Fruit fly (Drosophila melanogaster) whole organism, prepupa: Measurements from ENCODE around the gene CG17026.

ENCODE experiments used
- Blimp-1 ChIP-seq: fragments of 200-800 bp; sonication (Bioruptor generic); optimal IDR thresholded peaks from 3 replicates; lab custom pipeline; 2017; ENCODE audit warnings: missing biosample characterization, missing genetic modification characterization, mild to moderate bottlenecking, moderate library complexity, missing genetic modification reagents
- CG10631 ChIP-seq: fragments of 200-800 bp; sonication (Bioruptor generic); optimal IDR thresholded peaks from 2 replicates; lab custom pipeline; 2016; ENCODE audit warnings: missing biosample characterization, missing genetic modification characterization
- CG11294 ChIP-seq: fragments of 200-800 bp; sonication (Bioruptor generic); IDR thresholded peaks from 2 replicates; pipeline ENCODE4 v1.3.6; 2022; ENCODE audit warnings: missing biosample characterization, missing genetic modification characterization
- CG11762 ChIP-seq: fragments of 200-800 bp; sonication (Bioruptor generic); optimal IDR thresholded peaks from 3 replicates; lab custom pipeline; 2016; ENCODE audit warnings: missing biosample characterization, missing genetic modification characterization; ENCODE audit not compliant: insufficient read depth
- CG1621 ChIP-seq: fragments of 200-800 bp; sonication (Bioruptor generic); optimal IDR thresholded peaks from 3 replicates; lab custom pipeline; 2018; ENCODE audit warnings: missing biosample characterization, mild to moderate bottlenecking, missing genetic modification characterization
- CG16779 ChIP-seq: fragments of 200-800 bp; sonication (Bioruptor generic); optimal IDR thresholded peaks from 3 replicates; lab custom pipeline; 2017; ENCODE audit warnings: missing biosample characterization, mild to moderate bottlenecking, missing genetic modification characterization
- CG3032 ChIP-seq: fragments of 200-800 bp; optimal IDR thresholded peaks from 2 replicates; lab custom pipeline; 2019; ENCODE audit warnings: missing biosample characterization, mild to moderate bottlenecking, missing genetic modification characterization, moderate library complexity
- CG31627 ChIP-seq: fragments of 200-800 bp; sonication (Bioruptor generic); optimal IDR thresholded peaks from 3 replicates; lab custom pipeline; 2016; ENCODE audit warnings: missing biosample characterization, missing genetic modification characterization
- CG32006 ChIP-seq: fragments of 200-800 bp; sonication (Bioruptor generic); optimal IDR thresholded peaks from 3 replicates; lab custom pipeline; 2017; ENCODE audit warnings: missing biosample characterization, mild to moderate bottlenecking, missing genetic modification characterization
- CG34406 ChIP-seq: fragments of 200-800 bp; sonication (Bioruptor generic); optimal IDR thresholded peaks from 3 replicates; lab custom pipeline; 2016; ENCODE audit warnings: missing biosample characterization, missing genetic modification characterization
- CG3919 ChIP-seq: fragments of 200-800 bp; sonication (Bioruptor generic); optimal IDR thresholded peaks from 3 replicates; lab custom pipeline; 2016; ENCODE audit warnings: missing biosample characterization, missing genetic modification characterization
- CG4318 ChIP-seq: fragments of 200-800 bp; sonication (Bioruptor generic); optimal IDR thresholded peaks from 3 replicates; lab custom pipeline; 2017; ENCODE audit warnings: missing biosample characterization, mild to moderate bottlenecking, missing genetic modification characterization
- CG6163 ChIP-seq: fragments of 200-800 bp; sonication (Bioruptor generic); IDR thresholded peaks from 3 replicates; pipeline ENCODE4 v1.3.6; 2022; ENCODE audit warnings: missing biosample characterization, missing genetic modification characterization
- CG6792 ChIP-seq: fragments of 200-800 bp; sonication (Bioruptor generic); optimal IDR thresholded peaks from 3 replicates; lab custom pipeline; 2016; ENCODE audit warnings: missing biosample characterization, missing genetic modification characterization
- CG6808 ChIP-seq: fragments of 200-800 bp; sonication (Bioruptor generic); optimal IDR thresholded peaks from 3 replicates; lab custom pipeline; 2017; ENCODE audit warnings: missing biosample characterization, missing genetic modification characterization, mild to moderate bottlenecking, moderate library complexity, missing genetic modification reagents
- CG6854 ChIP-seq: fragments of 200-800 bp; sonication (Bioruptor generic); optimal IDR thresholded peaks from 2 replicates; lab custom pipeline; 2017; ENCODE audit warnings: missing biosample characterization, mild to moderate bottlenecking, missing genetic modification characterization
- CG8119 ChIP-seq: fragments of 200-800 bp; sonication (Bioruptor generic); IDR thresholded peaks from 3 replicates; pipeline ENCODE4 v1.3.6; 2022; ENCODE audit warnings: missing biosample characterization, missing genetic modification characterization
- CG9139 ChIP-seq: fragments of 200-800 bp; sonication (Bioruptor generic); optimal IDR thresholded peaks from 3 replicates; lab custom pipeline; 2017; ENCODE audit warnings: missing biosample characterization, mild to moderate bottlenecking, missing genetic modification characterization
- Eip75B ChIP-seq: fragments of 200-800 bp; sonication (Bioruptor generic); optimal IDR thresholded peaks from 3 replicates; lab custom pipeline; 2016; ENCODE audit warnings: missing biosample characterization, missing genetic modification characterization
- Eip78C ChIP-seq: fragments of 200-800 bp; sonication (Bioruptor generic); peaks from one replicate; lab custom pipeline; 2016; ENCODE audit warnings: missing biosample characterization, missing genetic modification characterization
- Ets21C ChIP-seq: fragments of 200-800 bp; sonication (Bioruptor generic); optimal IDR thresholded peaks from 3 replicates; lab custom pipeline; 2016; ENCODE audit warnings: missing biosample characterization, missing genetic modification characterization
- Gug ChIP-seq: fragments of 200-800 bp; sonication (Bioruptor generic); IDR thresholded peaks from 2 replicates; pipeline ENCODE4 v1.3.6; 2022; ENCODE audit warnings: missing biosample characterization, missing genetic modification characterization
- Hr38 ChIP-seq: sonication (Bioruptor generic); optimal IDR thresholded peaks from 2 replicates; lab custom pipeline; 2016; ENCODE audit warnings: missing biosample characterization, missing genetic modification characterization
- Hr39 ChIP-seq: fragments of 200-800 bp; sonication (Bioruptor generic); optimal IDR thresholded peaks from 2 replicates; lab custom pipeline; 2016; ENCODE audit warnings: missing biosample characterization, missing genetic modification characterization
- Met ChIP-seq: fragments of 200-800 bp; sonication (Bioruptor generic); optimal IDR thresholded peaks from 3 replicates; lab custom pipeline; 2016; ENCODE audit warnings: missing biosample characterization, missing genetic modification characterization
- OdsH ChIP-seq: fragments of 200-800 bp; sonication (Bioruptor generic); optimal IDR thresholded peaks from 3 replicates; lab custom pipeline; 2016; ENCODE audit warnings: missing biosample characterization, missing genetic modification characterization
- Smox ChIP-seq: fragments of 200-800 bp; sonication (Bioruptor generic); optimal IDR thresholded peaks from 3 replicates; lab custom pipeline; 2016; ENCODE audit warnings: missing biosample characterization, missing genetic modification characterization
- Sox102F ChIP-seq: fragments of 200-800 bp; sonication (Bioruptor generic); optimal IDR thresholded peaks from 2 replicates; lab custom pipeline; 2016; ENCODE audit warnings: missing biosample characterization, mild to moderate bottlenecking, missing genetic modification characterization
- Sox14 ChIP-seq: fragments of 200-800 bp; sonication (Bioruptor generic); optimal IDR thresholded peaks from 3 replicates; lab custom pipeline; 2016; ENCODE audit warnings: missing biosample characterization, missing genetic modification characterization
- achi ChIP-seq: fragments of 200-800 bp; sonication (Bioruptor generic); optimal IDR thresholded peaks from 3 replicates; lab custom pipeline; 2016; ENCODE audit warnings: missing biosample characterization, missing genetic modification characterization
- cyc ChIP-seq: fragments of 200-800 bp; sonication (Bioruptor generic); optimal IDR thresholded peaks from 3 replicates; lab custom pipeline; 2016; ENCODE audit warnings: missing biosample characterization, missing genetic modification characterization
- dac ChIP-seq: fragments of 200-800 bp; sonication (Bioruptor generic); optimal IDR thresholded peaks from 2 replicates; lab custom pipeline; 2017; ENCODE audit warnings: missing biosample characterization, mild to moderate bottlenecking, missing genetic modification characterization
- dsx ChIP-seq: fragments of 200-800 bp; optimal IDR thresholded peaks from 3 replicates; lab custom pipeline; 2019; ENCODE audit warnings: missing biosample characterization, mild to moderate bottlenecking, missing genetic modification characterization, moderate library complexity; ENCODE audit not compliant: poor library complexity, severe bottlenecking
- eg ChIP-seq: fragments of 200-800 bp; sonication (Bioruptor generic); IDR thresholded peaks from 3 replicates; pipeline ENCODE4 v1.3.6; 2022; ENCODE audit warnings: missing biosample characterization, missing genetic modification characterization
- fd59A ChIP-seq: fragments of 200-800 bp; sonication (Bioruptor generic); optimal IDR thresholded peaks from 2 replicates; lab custom pipeline; 2017; ENCODE audit warnings: missing biosample characterization, mild to moderate bottlenecking, missing genetic modification characterization, missing genetic modification reagents
- fd85E ChIP-seq: fragments of 200-800 bp; sonication (Bioruptor generic); optimal IDR thresholded peaks from 3 replicates; lab custom pipeline; 2016; ENCODE audit warnings: missing biosample characterization, missing genetic modification characterization
- fkh ChIP-seq: fragments of 200-800 bp; sonication (Bioruptor generic); optimal IDR thresholded peaks from 3 replicates; lab custom pipeline; 2017; ENCODE audit warnings: missing biosample characterization, mild to moderate bottlenecking, missing genetic modification characterization, moderate library complexity
- net ChIP-seq: fragments of 200-800 bp; sonication (Bioruptor generic); optimal IDR thresholded peaks from 3 replicates; lab custom pipeline; 2016; ENCODE audit warnings: missing biosample characterization, missing genetic modification characterization
- pdm3 ChIP-seq: fragments of 200-800 bp; sonication (Bioruptor generic); optimal IDR thresholded peaks from 3 replicates; lab custom pipeline; 2016; ENCODE audit warnings: missing biosample characterization, missing genetic modification characterization
- salr ChIP-seq, 2 experiments: fragments of 200-800 bp; sonication (Bioruptor generic); optimal IDR thresholded peaks; 3 replicates each; lab custom pipeline; 2016 to 2018; ENCODE audit warnings: missing biosample characterization in 2 of 2, missing genetic modification characterization in 2 of 2, mild to moderate bottlenecking in 1 of 2
- spab ChIP-seq: fragments of 200-800 bp; sonication (Bioruptor generic); optimal IDR thresholded peaks from 2 replicates; lab custom pipeline; 2017; ENCODE audit warnings: missing biosample characterization, mild to moderate bottlenecking, missing genetic modification characterization, missing genetic modification reagents
- ss ChIP-seq, 2 experiments: fragments of 200-800 bp; sonication (Bioruptor generic); optimal IDR thresholded peaks; 2 replicates in 1 of 2; 3 replicates in 1 of 2; lab custom pipeline; 2017 to 2018; ENCODE audit warnings: mild to moderate bottlenecking in 2 of 2, missing biosample characterization in 2 of 2, missing genetic modification characterization in 2 of 2, moderate library complexity in 1 of 2
- svp ChIP-seq: fragments of 200-800 bp; sonication (Bioruptor generic); peaks from one replicate; lab custom pipeline; 2016; ENCODE audit warnings: missing biosample characterization, missing genetic modification characterization
- topi ChIP-seq: fragments of 200-800 bp; sonication (Bioruptor generic); optimal IDR thresholded peaks from 3 replicates; lab custom pipeline; 2016; ENCODE audit warnings: missing biosample characterization, missing genetic modification characterization
- vri ChIP-seq: fragments of 200-800 bp; sonication (Bioruptor generic); optimal IDR thresholded peaks from 3 replicates; lab custom pipeline; 2016; ENCODE audit warnings: missing biosample characterization, mild to moderate bottlenecking, missing genetic modification characterization

The CG17026 gene

dm6 chr3L:16002116-16002716, 27.0 kb downstream of the CG17026 start (continued):
- TF ChIP-seq dac (GFP tag; lab: Kevin White, UChicago) (peak; percentile 29), achi (GFP tag; lab: Kevin White, UChicago) (peak; percentile 12), pdm3 (GFP tag; lab: Kevin White, UChicago) (peak; percentile 37), CG9139 (GFP tag; lab: Kevin White, UChicago) (peak; percentile 55), CG34406 (GFP tag; lab: Kevin White, UChicago) (no peak), CG11762 (GFP tag; lab: Kevin White, UChicago) (no peak), Gug (GFP tag; lab: Robert Waterston, UW) (0 out of 2 replicates have a peak, but pooled peaks have one; percentile 30), CG6792 (no peak), topi (GFP tag; lab: Kevin White, UChicago) (no peak), CG16779 (tag; lab: Kevin White, UChicago) (peak; percentile 66), net (GFP tag; lab: Kevin White, UChicago) (peak; percentile 15), OdsH (peak; percentile 48), Met (GFP tag; lab: Kevin White, UChicago) (no peak), dsx (peak; percentile 25), CG1621 (tag; lab: Kevin White, UChicago) (no peak), Eip78C (GFP tag; lab: Kevin White, UChicago) (peak; percentile 86), Hr38 (GFP tag; lab: Kevin White, UChicago) (no peak), cyc (GFP tag; lab: Kevin White, UChicago) (no peak)

- peak; percentile 2 for TF ChIP-seq fd59A
- peak; percentile 93 for TF ChIP-seq CG16779 (tag; lab: Kevin White, UChicago)
- peak; percentile 70 for TF ChIP-seq vri (GFP tag; lab: Kevin White, UChicago)
- TF ChIP-seq CG32006: peak; percentile 49
- no peak for TF ChIP-seq CG4318
- peak; percentile 50 to 68 for TF ChIP-seq salr (GFP tag; optimal IDR thresholded peaks at IDR 0.05; lab: Kevin White, UChicago)
- TF ChIP-seq CG6808 (GFP tag; lab: Kevin White, UChicago): peak; percentile 75
- peak; percentile 53 for TF ChIP-seq fkh (GFP tag; lab: Kevin White, UChicago)
- peak; percentile 64 for TF ChIP-seq CG31627 (GFP tag; lab: Kevin White, UChicago)
- peak; percentile 45 for TF ChIP-seq Ets21C (GFP tag; lab: Kevin White, UChicago)
- TF ChIP-seq CG11294 (GFP tag; lab: Robert Waterston, UW): no peak
- TF ChIP-seq Blimp-1: peak; percentile 28
- TF ChIP-seq Hr39 (GFP tag; lab: Kevin White, UChicago): peak; percentile 48
- TF ChIP-seq fd85E: no peak
- peak; percentile 48 for TF ChIP-seq Met (GFP tag; lab: Kevin White, UChicago)
- peak; percentile 74; the same call in 2 of the 3 replicates for TF ChIP-seq CG8119
- TF ChIP-seq CG6854 (GFP tag; lab: Kevin White, UChicago): peak; percentile 58
- peak; percentile 44 for TF ChIP-seq CG3919
- TF ChIP-seq Sox14: peak; percentile 61
- peak; percentile 64 for TF ChIP-seq CG10631 (GFP tag; lab: Kevin White, UChicago)
- peak; percentile 83 for TF ChIP-seq CG6163 (GFP tag; lab: Robert Waterston, UW)
- TF ChIP-seq svp (GFP tag; lab: Kevin White, UChicago): peak; percentile 73
- peak; percentile 83 for TF ChIP-seq eg
- TF ChIP-seq CG9139 (GFP tag; lab: Kevin White, UChicago): peak; percentile 75
- TF ChIP-seq topi (GFP tag; lab: Kevin White, UChicago): peak; percentile 50
- TF ChIP-seq Smox (GFP tag; lab: Kevin White, UChicago): peak; percentile 47
- TF ChIP-seq CG3032: peak; percentile 43
- peak; percentile 65 for TF ChIP-seq Sox102F (GFP tag; lab: Kevin White, UChicago)
- TF ChIP-seq spab (GFP tag; lab: Kevin White, UChicago): peak; percentile 58
- TF ChIP-seq Eip75B (GFP tag; lab: Kevin White, UChicago): peak; percentile 28
- peak; percentile 37 for TF ChIP-seq dac (GFP tag; lab: Kevin White, UChicago)
- TF ChIP-seq pdm3 (GFP tag; lab: Kevin White, UChicago): peak; percentile 69
- no peak for TF ChIP-seq CG11762 (GFP tag; lab: Kevin White, UChicago)
- TF ChIP-seq net (GFP tag; lab: Kevin White, UChicago): peak; percentile 58
- TF ChIP-seq dsx: peak; percentile 46
- peak; percentile 70 to 85 for TF ChIP-seq ss (GFP tag; optimal IDR thresholded peaks at IDR 0.05; lab: Kevin White, UChicago)
These were observed 29.5 kb downstream of the CG17026 start, which contains the start of the genes hzg and mRpS31 for dm6 chr3L:16004401-16005237. hzg (minus strand) TSS chr3L:16004736. mRpS31 (plus strand) TSS chr3L:16005193.
